Worm (Caenorhabditis elegans): ENCODE results near the gene hhat-1.

The hhat-1 gene

ce11 chrII:14678157-14678556, at the start of gene hhat-1:
Gene hhat-1 (plus strand): TSS chrII:14678457.
- TF ChIP-seq ets-4 (tag; optimal IDR thresholded peaks at IDR 0.05): no peak
- peak; percentile 11 for TF ChIP-seq ref-2 (tag; optimal IDR thresholded peaks at IDR 0.05)

- TF ChIP-seq unc-55 (GFP tag; optimal IDR thresholded peaks at IDR 0.05) (no peak), rnt-1 (tag; optimal IDR thresholded peaks at IDR 0.05) (no peak), elt-2 (tag; optimal IDR thresholded peaks at IDR 0.05) (no peak), lin-11 (tag; optimal IDR thresholded peaks at IDR 0.05) (no peak), hlh-6 (tag; optimal IDR thresholded peaks at IDR 0.05) (no peak)
These were observed 45.4 kb upstream of the hhat-1 start, which contains the start of gene C38C6.3 for ce11 chrII:14632823-14633222. Gene C38C6.3 (plus strand): TSS chrII:14633123.

ce11 chrII:14634042-14634441, 44.2 kb upstream of the hhat-1 start:
- TF ChIP-seq nhr-232 (tag; optimal IDR thresholded peaks at IDR 0.05) (no peak), Y22D7AL.16 (tag; optimal IDR thresholded peaks at IDR 0.05) (no peak), rnt-1 (tag; optimal IDR thresholded peaks at IDR 0.05) (no peak), pax-1 (tag; optimal IDR thresholded peaks at IDR 0.05) (no peak), nhr-11 (tag; optimal IDR thresholded peaks at IDR 0.05) (no peak), lim-6 (tag; optimal IDR thresholded peaks at IDR 0.05) (no peak), unc-86 (tag; optimal IDR thresholded peaks at IDR 0.05) (no peak), ztf-16 (tag; optimal IDR thresholded peaks at IDR 0.05) (no peak), ets-4 (tag; optimal IDR thresholded peaks at IDR 0.05) (no peak), elt-2 (tag; optimal IDR thresholded peaks at IDR 0.05) (no peak), pat-9 (tag; optimal IDR thresholded peaks at IDR 0.05) (no peak), eyg-1 (tag; optimal IDR thresholded peaks at IDR 0.05) (no peak), hlh-15 (tag; optimal IDR thresholded peaks at IDR 0.05) (no peak), unc-3 (GFP tag; conservative IDR thresholded peaks at IDR 0.05) (no peak), unc-3 (tag; optimal IDR thresholded peaks at IDR 0.05) (no peak), ceh-31 (tag; optimal IDR thresholded peaks at IDR 0.05) (no peak), ceh-19 (GFP tag; optimal IDR thresholded peaks at IDR 0.05) (no peak), pros-1 (tag; optimal IDR thresholded peaks at IDR 0.05) (no peak), zip-5 (tag; optimal IDR thresholded peaks at IDR 0.05) (no peak), ceh-48 (tag; optimal IDR thresholded peaks at IDR 0.05) (no peak)

ce11 chrII:14635179-14635578, 43.1 kb upstream of the hhat-1 start:
- no peak for TF ChIP-seq eyg-1 (tag; optimal IDR thresholded peaks at IDR 0.05)
- peak; percentile 18 for TF ChIP-seq zip-5 (tag; optimal IDR thresholded peaks at IDR 0.05)
- TF ChIP-seq sox-4 (tag; optimal IDR thresholded peaks at IDR 0.05): peak; percentile 46
- peak; percentile 73 for TF ChIP-seq dmd-4 (tag; optimal IDR thresholded peaks at IDR 0.05; ENCODE audit: borderline replicate concordance)
- TF ChIP-seq pros-1 (tag; optimal IDR thresholded peaks at IDR 0.05): no peak
- peak; percentile 26 for TF ChIP-seq ref-2 (tag; optimal IDR thresholded peaks at IDR 0.05)
- peak; percentile 1 for TF ChIP-seq ahr-1 (tag; optimal IDR thresholded peaks at IDR 0.05)
- TF ChIP-seq ceh-30 (tag; optimal IDR thresholded peaks at IDR 0.05): no peak
- TF ChIP-seq madf-2 (tag; optimal IDR thresholded peaks at IDR 0.05): peak; percentile 39
- TF ChIP-seq ceh-34 (tag; optimal IDR thresholded peaks at IDR 0.05): peak; percentile 52
- peak; percentile 23 for TF ChIP-seq syd-9 (tag; optimal IDR thresholded peaks at IDR 0.05)
- TF ChIP-seq ceh-6 (GFP tag; optimal IDR thresholded peaks at IDR 0.05): peak; percentile 60
- no peak for TF ChIP-seq unc-55 (GFP tag; optimal IDR thresholded peaks at IDR 0.05)
- TF ChIP-seq ceh-45 (GFP tag; IDR thresholded peaks at IDR 0.05): peak; percentile 62; the same call in 1 of the 2 replicates
- peak; percentile 81 for TF ChIP-seq hlh-15 (tag; optimal IDR thresholded peaks at IDR 0.05)
- peak; percentile 5 for TF ChIP-seq sdc-2 (tag; optimal IDR thresholded peaks at IDR 0.05)
- TF ChIP-seq unc-3 (GFP tag; conservative IDR thresholded peaks at IDR 0.05): 0 out of 2 replicates have a peak, but pooled peaks have one; percentile 53
- peak; percentile 10 for TF ChIP-seq unc-3 (tag; optimal IDR thresholded peaks at IDR 0.05)
- TF ChIP-seq npax-4 (tag; optimal IDR thresholded peaks at IDR 0.05): peak; percentile 34
- no peak for TF ChIP-seq ceh-2 (tag; optimal IDR thresholded peaks at IDR 0.05)
- TF ChIP-seq K09A11.1 (tag; optimal IDR thresholded peaks at IDR 0.05; ENCODE audit: insufficient read depth): no peak
- TF ChIP-seq ttx-3 (tag; optimal IDR thresholded peaks at IDR 0.05): peak; percentile 64
- no peak for TF ChIP-seq pha-4 (tag; optimal IDR thresholded peaks at IDR 0.05)
- peak; percentile 65 for TF ChIP-seq sox-2 (GFP tag; IDR thresholded peaks at IDR 0.05)
- peak; percentile 52 for TF ChIP-seq ceh-9 (tag; optimal IDR thresholded peaks at IDR 0.05)
- no peak for TF ChIP-seq odd-2 (tag; optimal IDR thresholded peaks at IDR 0.05)
- peak; percentile 43 for TF ChIP-seq unc-86 (tag; optimal IDR thresholded peaks at IDR 0.05)
- TF ChIP-seq ceh-22 (tag; optimal IDR thresholded peaks at IDR 0.05): no peak
- peak; percentile 51 for TF ChIP-seq ceh-19 (GFP tag; optimal IDR thresholded peaks at IDR 0.05)
- TF ChIP-seq K02D7.2 (tag; optimal IDR thresholded peaks at IDR 0.05): peak; percentile 51
- peak; percentile 37 for TF ChIP-seq ceh-48 (tag; optimal IDR thresholded peaks at IDR 0.05)
- peak; percentile 26 for TF ChIP-seq dve-1 (tag; optimal IDR thresholded peaks at IDR 0.05)
- peak; percentile 65 for TF ChIP-seq hlh-6 (tag; optimal IDR thresholded peaks at IDR 0.05)
- TF ChIP-seq Y22D7AL.16 (tag; optimal IDR thresholded peaks at IDR 0.05): peak; percentile 69
- peak; percentile 57 for TF ChIP-seq ztf-16 (tag; optimal IDR thresholded peaks at IDR 0.05)

All from whole organism, late embryonic.